Worm (Caenorhabditis elegans) whole organism, L4 larva: Measurements from ENCODE around the gene R13A5.15.

Source experiments
- F37D6.2 ChIP-seq: sonication (generic microtip); optimal IDR thresholded peaks from 2 replicates; lab custom pipeline; 2016; ENCODE audit warnings: mild to moderate bottlenecking, missing genetic modification characterization, missing compliant biosample characterization
- F44E2.7 ChIP-seq: fragments of 200-800 bp; sonication (Bioruptor generic); IDR thresholded peaks from 2 replicates; pipeline ENCODE4 v2.1.2; 2022; ENCODE audit warnings: missing genetic modification characterization, missing compliant biosample characterization
- T26A8.4 ChIP-seq: fragments of 200-800 bp; sonication (Bioruptor generic); IDR thresholded peaks from 2 replicates; pipeline ENCODE4 v1.3.6; 2022; ENCODE audit warnings: missing genetic modification characterization, missing compliant biosample characterization
- ZK546.5 ChIP-seq, 2 experiments: sonication (generic microtip); optimal IDR thresholded peaks; 2 replicates each; lab custom pipeline; 2017; ENCODE audit warnings: missing biosample characterization in 2 of 2, missing genetic modification characterization in 2 of 2
- ceh-32 ChIP-seq: sonication (generic microtip); optimal IDR thresholded peaks from 2 replicates; lab custom pipeline; 2016; ENCODE audit warnings: mild to moderate bottlenecking, missing genetic modification characterization, missing compliant biosample characterization; ENCODE audit not compliant: poor library complexity
- ceh-62 ChIP-seq: sonication (generic microtip); optimal IDR thresholded peaks from 2 replicates; lab custom pipeline; 2017; ENCODE audit warnings: missing biosample characterization, missing genetic modification characterization
- ceh-82 ChIP-seq: sonication (generic microtip); optimal IDR thresholded peaks from 2 replicates; lab custom pipeline; 2017; ENCODE audit warnings: missing biosample characterization, missing genetic modification characterization
- ces-1 ChIP-seq: fragments of 150-350 bp; sonication (generic microtip); optimal IDR thresholded peaks from 4 replicates; lab custom pipeline; 2014; ENCODE audit warnings: missing biosample characterization, missing genetic modification reagents, missing genetic modification characterization
- daf-16 ChIP-seq, 3 experiments: sonication (generic microtip); optimal IDR thresholded peaks; 2 replicates each; lab custom pipeline; 2016 to 2017; ENCODE audit warnings: missing genetic modification characterization in 3 of 3, missing genetic modification reagents in 3 of 3, mild to moderate bottlenecking in 2 of 3, missing compliant biosample characterization in 2 of 3, missing biosample characterization in 1 of 3, moderate library complexity in 1 of 3
- daf-19 ChIP-seq: fragments of 200-800 bp; sonication (Bioruptor generic); conservative IDR thresholded peaks from 2 replicates; pipeline ENCODE4 v1.3.6; 2022; ENCODE audit warnings: missing genetic modification characterization, missing compliant biosample characterization
- dpl-1 ChIP-seq: fragments of 150-350 bp; optimal IDR thresholded peaks from 2 replicates; lab custom pipeline; 2014; ENCODE audit warnings: missing biosample characterization, missing genetic modification reagents, missing genetic modification characterization
- egl-43 ChIP-seq: fragments of 200-800 bp; sonication (Bioruptor generic); IDR thresholded peaks from 2 replicates; pipeline ENCODE4 v1.3.6; 2022; ENCODE audit warnings: missing genetic modification reagents, missing genetic modification characterization, missing compliant biosample characterization
- gei-8 ChIP-seq: fragments of 200-800 bp; sonication (Bioruptor generic); optimal IDR thresholded peaks from 2 replicates; lab custom pipeline; 2018; ENCODE audit warnings: mild to moderate bottlenecking, missing genetic modification characterization, missing compliant biosample characterization
- hif-1 ChIP-seq, 2 experiments: sonication (generic microtip); optimal IDR thresholded peaks; 2 replicates each; lab custom pipeline; 2016 to 2017; ENCODE audit warnings: missing compliant biosample characterization in 2 of 2, missing genetic modification characterization in 2 of 2, missing genetic modification reagents in 2 of 2, missing genotype in 2 of 2, mild to moderate bottlenecking in 1 of 2
- lin-1 ChIP-seq: fragments of 200-800 bp; sonication (Bioruptor generic); IDR thresholded peaks from 2 replicates; pipeline ENCODE4 v1.3.6; 2022; ENCODE audit warnings: missing genetic modification reagents, missing genetic modification characterization, missing compliant biosample characterization
- lin-13 ChIP-seq: fragments of 150-350 bp; optimal IDR thresholded peaks from 2 replicates; lab custom pipeline; 2014; ENCODE audit warnings: missing biosample characterization, missing genetic modification reagents, missing genetic modification characterization
- lir-3 ChIP-seq: sonication (generic microtip); optimal IDR thresholded peaks from 2 replicates; lab custom pipeline; 2016; ENCODE audit warnings: mild to moderate bottlenecking, missing genetic modification characterization, missing compliant biosample characterization
- lsy-2 ChIP-seq, 2 experiments: fragments of 150-350 bp in 1 of 2; sonication (generic microtip) in 1 of 2; optimal IDR thresholded peaks; 2 replicates each; lab custom pipeline; 2014 to 2017; ENCODE audit warnings: missing biosample characterization in 2 of 2, missing genetic modification characterization in 2 of 2
- mxl-2 ChIP-seq: fragments of 200-800 bp; sonication (Bioruptor generic); conservative IDR thresholded peaks from 2 replicates; pipeline ENCODE4 v1.3.6; 2022; ENCODE audit warnings: missing genetic modification reagents, missing genetic modification characterization, missing compliant biosample characterization
- nhr-11 ChIP-seq: fragments of 150-350 bp; optimal IDR thresholded peaks from 2 replicates; lab custom pipeline; 2014; ENCODE audit warnings: missing biosample characterization, missing genetic modification characterization
- nhr-111 ChIP-seq: fragments of 200-800 bp; sonication (Bioruptor generic); optimal IDR thresholded peaks from 2 replicates; lab custom pipeline; 2018; ENCODE audit warnings: mild to moderate bottlenecking, missing genetic modification characterization, missing compliant biosample characterization
- nhr-48 ChIP-seq: sonication (generic microtip); optimal IDR thresholded peaks from 2 replicates; lab custom pipeline; 2016; ENCODE audit warnings: mild to moderate bottlenecking, missing genetic modification characterization, missing compliant biosample characterization
- nhr-77 ChIP-seq: fragments of 150-350 bp; optimal IDR thresholded peaks from 2 replicates; lab custom pipeline; 2014; ENCODE audit warnings: missing biosample characterization, missing genetic modification characterization
- sdz-12 ChIP-seq: fragments of 200-800 bp; sonication (Bioruptor generic); optimal IDR thresholded peaks from 2 replicates; lab custom pipeline; 2018; ENCODE audit warnings: mild to moderate bottlenecking, missing genetic modification characterization, missing compliant biosample characterization
- set-16 ChIP-seq: fragments of 200-800 bp; sonication (Bioruptor generic); IDR thresholded peaks from 2 replicates; pipeline ENCODE4 v1.3.6; 2022; ENCODE audit warnings: missing genetic modification reagents, missing genetic modification characterization, missing compliant biosample characterization
- snpc-1.2 ChIP-seq: fragments of 200-800 bp; sonication (Bioruptor generic); IDR thresholded peaks from 2 replicates; pipeline ENCODE4 v1.3.6; 2022; ENCODE audit warnings: missing genetic modification reagents, missing genetic modification characterization, missing compliant biosample characterization
- snpc-4 ChIP-seq: fragments of 150-350 bp; optimal IDR thresholded peaks from 2 replicates; lab custom pipeline; 2014; ENCODE audit warnings: missing biosample characterization, missing genetic modification characterization
- spr-1 ChIP-seq: sonication (generic microtip); optimal IDR thresholded peaks from 2 replicates; lab custom pipeline; 2016; ENCODE audit warnings: mild to moderate bottlenecking, missing genetic modification characterization, missing compliant biosample characterization
- tag-97 ChIP-seq: fragments of 200-800 bp; sonication (Bioruptor generic); IDR thresholded peaks from 2 replicates; pipeline ENCODE4 v1.3.6; 2022; ENCODE audit warnings: missing genetic modification characterization, missing compliant biosample characterization
- unc-62 ChIP-seq, 3 experiments: fragments of 150-350 bp in 1 of 3; sonication (generic microtip); optimal IDR thresholded peaks in 2 of 3; peaks in 1 of 3; 1 replicate in 1 of 3; 2 replicates in 2 of 3; lab custom pipeline; 2014 to 2017; ENCODE audit warnings: missing biosample characterization in 3 of 3, missing genetic modification characterization in 3 of 3, missing genetic modification reagents in 3 of 3, missing genotype in 1 of 3
- vab-7 ChIP-seq: fragments of 200-800 bp; sonication (Bioruptor generic); IDR thresholded peaks from 2 replicates; pipeline ENCODE4 v1.3.6; 2022; ENCODE audit warnings: missing genetic modification reagents, missing genetic modification characterization, missing compliant biosample characterization
- zfp-2 ChIP-seq: sonication (generic microtip); optimal IDR thresholded peaks from 2 replicates; lab custom pipeline; 2016; ENCODE audit warnings: mild to moderate bottlenecking, missing genetic modification characterization, missing compliant biosample characterization
- zip-2 ChIP-seq: fragments of 150-350 bp; optimal IDR thresholded peaks from 2 replicates; lab custom pipeline; 2014; ENCODE audit warnings: missing biosample characterization, missing genetic modification characterization
- ztf-7 ChIP-seq: fragments of 150-350 bp; optimal IDR thresholded peaks from 2 replicates; lab custom pipeline; 2014; ENCODE audit warnings: missing biosample characterization, missing genetic modification characterization

The R13A5.15 gene

ce11 chrIII:7544211-7544610, 43.9 kb downstream of the R13A5.15 start:
- TF ChIP-seq F37D6.2 (tag; lab: Kevin White, UChicago), result no peak
- TF ChIP-seq daf-16 (GFP tag; optimal IDR thresholded peaks at IDR 0.05; lab: Kevin White, UChicago), result peak in 1 of 2 experiments; percentile 72
- no peak for TF ChIP-seq daf-16 (tag; optimal IDR thresholded peaks at IDR 0.05; lab: Kevin White, UChicago)
- TF ChIP-seq T26A8.4 (GFP tag; lab: Robert Waterston, UW), result no peak
- no peak for TF ChIP-seq ZK546.5 (tag; optimal IDR thresholded peaks at IDR 0.05; lab: Kevin White, UChicago)
- TF ChIP-seq tag-97 (GFP tag; lab: Robert Waterston, UW), result no peak
- no peak for TF ChIP-seq nhr-48
- TF ChIP-seq lin-13, result no peak
- TF ChIP-seq lsy-2 (tag; optimal IDR thresholded peaks at IDR 0.05; lab: Kevin White, UChicago), result peak in 1 of 2 experiments; percentile 10
- no peak for TF ChIP-seq snpc-1.2 (GFP tag; lab: Robert Waterston, UW)
- no peak for TF ChIP-seq unc-62 (GFP tag; optimal IDR thresholded peaks at IDR 0.05 in 1 of 2; lab: Kevin White, UChicago)
- no peak for TF ChIP-seq unc-62 (tag; optimal IDR thresholded peaks at IDR 0.05; lab: Kevin White, UChicago)
- no peak for TF ChIP-seq nhr-77 (tag; lab: Kevin White, UChicago)
- no peak for TF ChIP-seq daf-19 (GFP tag; lab: Robert Waterston, UW)
- no peak for TF ChIP-seq nhr-111 (GFP tag; lab: Kevin White, UChicago)
- no peak for TF ChIP-seq ceh-82 (tag; lab: Kevin White, UChicago)
- TF ChIP-seq ztf-7, result no peak
- peak; percentile 23 for TF ChIP-seq nhr-11 (tag; lab: Kevin White, UChicago)
- no peak for TF ChIP-seq gei-8
- TF ChIP-seq ceh-32, result no peak
- TF ChIP-seq snpc-4 (tag; lab: Kevin White, UChicago), result no peak
- TF ChIP-seq egl-43 (GFP tag; lab: Robert Waterston, UW), result no peak
- no peak for TF ChIP-seq lin-1

ce11 chrIII:7542037-7542436, 46.1 kb downstream of the R13A5.15 start:
- TF ChIP-seq zip-2 (tag; lab: Kevin White, UChicago) (no peak), ces-1 (GFP tag; lab: Kevin White, UChicago) (no peak), lir-3 (tag; lab: Kevin White, UChicago) (no peak), F44E2.7 (GFP tag; lab: Robert Waterston, UW) (no peak), mxl-2 (GFP tag; lab: Robert Waterston, UW) (no peak), dpl-1 (no peak), zfp-2 (tag; lab: Kevin White, UChicago) (no peak), vab-7 (GFP tag; lab: Robert Waterston, UW) (no peak), ceh-62 (no peak), hif-1 (tag; optimal IDR thresholded peaks at IDR 0.05; lab: Kevin White, UChicago) (no peak), ZK546.5 (tag; optimal IDR thresholded peaks at IDR 0.05; lab: Kevin White, UChicago) (no peak), spr-1 (tag; lab: Kevin White, UChicago) (no peak), sdz-12 (GFP tag; lab: Kevin White, UChicago) (no peak), nhr-48 (no peak), set-16 (GFP tag; lab: Robert Waterston, UW) (no peak), ceh-32 (no peak), tag-97 (GFP tag; lab: Robert Waterston, UW) (no peak)
